Worm (Caenorhabditis elegans) whole organism, mixed stage, embryonic: Measurements from ENCODE around the gene F54B8.4.

Experiments used
- flh-1 ChIP-seq: fragments of 200-800 bp; sonication (Bioruptor generic); optimal IDR thresholded peaks from 2 replicates; lab custom pipeline; 2018; ENCODE audit warnings: mild to moderate bottlenecking, missing genetic modification characterization, moderate library complexity, missing compliant biosample characterization
- mls-2 ChIP-seq: sonication (generic microtip); optimal IDR thresholded peaks from 2 replicates; lab custom pipeline; 2016; ENCODE audit warnings: mild to moderate bottlenecking, missing genetic modification characterization, moderate library complexity, missing compliant biosample characterization
- ztf-11 ChIP-seq: fragments of 150-350 bp; optimal IDR thresholded peaks from 2 replicates; lab custom pipeline; 2014; ENCODE audit warnings: missing biosample characterization, missing genetic modification characterization

DNA sequence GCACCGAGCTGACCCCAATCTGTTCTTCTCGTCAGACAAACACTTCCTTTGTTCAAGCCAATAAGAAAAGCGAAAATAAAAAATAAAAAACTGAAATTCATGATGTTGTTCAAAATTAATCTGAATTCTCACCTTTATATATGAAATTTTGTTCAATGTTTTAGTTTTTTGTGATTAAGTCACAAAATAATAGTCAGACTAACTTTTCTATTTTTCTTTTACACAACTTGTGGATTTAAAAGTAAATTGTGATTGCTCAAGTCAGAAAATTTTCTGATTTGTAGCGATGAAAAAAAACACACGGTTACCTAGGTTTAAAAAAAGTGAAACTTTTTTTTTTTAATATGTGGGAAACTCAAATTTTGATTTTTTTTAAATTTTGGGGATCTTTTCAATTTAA, 1.6 kb downstream of the F54B8.4 start, which contains the start of gene abf-3:
- no peak for TF ChIP-seq mls-2 (tag; lab: Kevin White, UChicago)
- no peak for TF ChIP-seq ztf-11 (tag; lab: Kevin White, UChicago)
- no peak for TF ChIP-seq flh-1
